Fruit fly (Drosophila melanogaster) whole organism, prepupa: ENCODE data around the gene CG7202.

Experiments
- Blimp-1 ChIP-seq: fragments of 200-800 bp; sonication (Bioruptor generic); optimal IDR thresholded peaks from 3 replicates; lab custom pipeline; 2017; ENCODE audit warnings: missing biosample characterization, missing genetic modification characterization, mild to moderate bottlenecking, moderate library complexity, missing genetic modification reagents
- CG6808 ChIP-seq: fragments of 200-800 bp; sonication (Bioruptor generic); optimal IDR thresholded peaks from 3 replicates; lab custom pipeline; 2017; ENCODE audit warnings: missing biosample characterization, missing genetic modification characterization, mild to moderate bottlenecking, moderate library complexity, missing genetic modification reagents
- Ets21C ChIP-seq: fragments of 200-800 bp; sonication (Bioruptor generic); optimal IDR thresholded peaks from 3 replicates; lab custom pipeline; 2016; ENCODE audit warnings: missing biosample characterization, missing genetic modification characterization

DNA sequence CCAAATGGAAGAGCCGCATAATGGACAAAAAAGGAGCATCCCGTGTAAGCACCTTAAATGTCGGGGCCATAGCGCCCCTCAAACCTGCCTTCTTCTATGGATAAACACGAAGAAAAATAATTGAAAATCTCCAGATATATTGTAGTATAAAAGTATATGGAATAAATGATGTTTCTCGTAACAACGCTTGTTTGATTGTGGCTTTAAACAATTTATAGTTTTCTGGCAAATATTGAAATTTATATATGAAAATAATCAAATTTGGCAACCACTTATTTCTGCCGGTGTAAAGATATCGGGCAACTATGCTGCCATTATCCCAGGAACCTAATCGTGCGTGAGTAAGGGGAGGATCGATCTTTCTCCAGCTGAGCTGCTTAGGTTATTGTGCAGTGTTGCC lies 37.4 kb downstream of the CG7202 start:
- TF ChIP-seq CG6808 (no peak), Blimp-1 (GFP tag; lab: Kevin White, UChicago) (no peak), Ets21C (GFP tag; lab: Kevin White, UChicago) (no peak)
